Fruit fly (Drosophila melanogaster): ENCODE results near the gene Chs2.

The Chs2 gene

DNA sequence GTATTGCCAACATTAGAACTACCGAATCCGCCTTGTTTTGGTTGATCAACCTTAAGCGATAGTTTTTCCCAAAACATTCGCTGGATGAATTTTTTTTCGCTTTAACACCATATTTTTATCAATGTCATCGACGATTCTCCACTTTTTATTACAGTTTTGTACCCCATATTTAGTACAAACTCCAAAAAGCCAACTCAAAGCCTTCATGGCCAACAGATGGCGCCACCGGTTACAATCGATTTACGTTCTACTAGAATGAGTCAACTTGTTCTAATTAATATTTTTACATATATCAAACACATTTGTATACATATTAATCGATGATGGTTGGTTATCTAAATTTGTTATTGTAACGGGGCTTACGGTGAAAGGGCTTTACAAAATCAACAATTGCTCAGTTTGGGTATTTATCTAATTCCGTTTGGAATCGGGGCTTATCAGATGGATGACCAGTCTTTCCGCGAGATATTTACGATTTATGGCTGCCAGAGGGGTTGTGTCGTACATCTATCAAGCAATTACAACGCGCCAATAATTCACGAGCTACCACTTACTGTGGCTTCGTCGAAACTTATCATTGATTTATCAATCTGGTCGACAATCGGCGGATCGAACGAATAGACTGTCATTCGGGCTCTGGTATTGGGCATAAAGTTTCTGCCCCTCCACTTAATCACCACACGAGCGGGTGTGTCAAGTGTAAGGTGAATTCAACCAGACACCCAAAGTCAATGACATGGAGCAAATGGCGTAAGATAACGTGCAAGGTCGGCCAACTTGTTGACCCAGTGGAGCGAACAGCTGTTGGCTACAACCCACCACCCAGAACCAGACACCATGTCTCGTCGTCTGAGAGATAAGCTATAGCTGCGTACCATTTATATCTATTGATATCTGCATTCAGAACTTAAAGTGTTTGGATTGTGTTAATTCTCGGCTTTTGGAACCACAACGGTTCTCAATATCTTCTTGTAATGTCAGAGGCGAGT is 8.9 kb upstream of the Chs2 start:
- no peak for TF ChIP-seq CG34406 (GFP tag; optimal IDR thresholded peaks at IDR 0.05)
- TF ChIP-seq svp (GFP tag), result peak; percentile 16

DNA sequence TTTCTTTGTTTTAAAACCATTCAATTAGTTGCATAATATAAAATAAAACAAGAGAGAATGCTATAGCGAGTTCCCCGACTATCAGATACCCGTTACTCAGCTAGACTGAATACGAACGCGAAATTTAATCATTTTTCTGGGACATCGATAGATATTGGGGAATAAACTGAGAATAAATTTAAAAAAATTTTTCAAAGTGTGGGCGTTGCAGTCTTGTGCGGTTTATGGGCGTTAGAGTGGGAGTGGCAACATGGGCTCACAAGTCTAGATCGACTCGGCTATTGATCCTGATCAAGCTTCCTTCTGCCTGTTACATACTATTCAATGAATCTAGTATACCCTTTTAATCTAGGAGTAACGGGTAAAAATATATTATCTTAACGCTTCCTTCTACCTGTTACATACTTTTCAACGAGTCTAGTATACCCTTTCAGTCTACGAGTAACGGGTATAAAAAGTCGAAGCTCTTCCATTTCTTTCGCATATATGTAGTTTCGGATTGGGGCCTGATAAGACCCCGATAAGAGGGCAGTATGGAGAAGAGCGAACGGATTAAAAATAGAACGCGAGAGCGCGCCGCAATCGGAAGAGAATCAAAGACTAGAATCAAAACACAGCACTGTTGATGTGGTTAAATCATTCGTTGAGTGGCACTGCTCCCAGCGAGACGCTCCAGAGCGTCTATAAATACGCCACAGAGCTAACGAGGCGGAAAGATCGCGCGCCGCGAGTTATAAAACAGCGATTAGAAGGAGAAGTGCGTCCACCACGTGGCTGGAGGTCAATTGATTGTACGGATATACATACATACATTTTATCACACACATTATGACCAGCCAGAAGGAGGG is 7.5 kb upstream of the Chs2 start, which contains the start of gene CG7458:
CG7458 (plus strand) TSS at position 637 of the 848 bp plus-strand sequence.
- TF ChIP-seq Eip78C (GFP tag) (peak; percentile 88), CG6808 (GFP tag; optimal IDR thresholded peaks at IDR 0.05) (peak; percentile 38), topi (GFP tag; optimal IDR thresholded peaks at IDR 0.05) (peak; percentile 3), svp (GFP tag) (peak; percentile 29), Sox15 (GFP tag; optimal IDR thresholded peaks at IDR 0.05) (peak; percentile 2), CG9139 (GFP tag; optimal IDR thresholded peaks at IDR 0.05) (no peak), CG4318 (GFP tag; optimal IDR thresholded peaks at IDR 0.05) (peak; percentile 21), OdsH (GFP tag; optimal IDR thresholded peaks at IDR 0.05) (peak; percentile 50), esn (GFP tag; optimal IDR thresholded peaks at IDR 0.05) (peak; percentile 23), Eip93F (GFP tag; optimal IDR thresholded peaks at IDR 0.05) (no peak), Hr39 (GFP tag; optimal IDR thresholded peaks at IDR 0.05) (peak; percentile 21), CG34406 (GFP tag; optimal IDR thresholded peaks at IDR 0.05) (no peak), dsx (GFP tag; optimal IDR thresholded peaks at IDR 0.05; ENCODE audit: poor library complexity, severe bottlenecking) (no peak), vri (GFP tag; optimal IDR thresholded peaks at IDR 0.05) (peak; percentile 83), CG32006 (GFP tag; optimal IDR thresholded peaks at IDR 0.05) (peak; percentile 66), CG6276 (GFP tag; optimal IDR thresholded peaks at IDR 0.05) (peak; percentile 53), spab (GFP tag; optimal IDR thresholded peaks at IDR 0.05) (peak; percentile 23), Gug (GFP tag; IDR thresholded peaks at IDR 0.05) (0 out of 2 replicates have a peak, but pooled peaks have one; percentile 33), CG10631 (GFP tag; optimal IDR thresholded peaks at IDR 0.05) (peak; percentile 8), CG6792 (GFP tag; optimal IDR thresholded peaks at IDR 0.05) (no peak), pdm3 (GFP tag; optimal IDR thresholded peaks at IDR 0.05) (peak; percentile 45), CG8632 (GFP tag; optimal IDR thresholded peaks at IDR 0.05) (no peak), Met (GFP tag; optimal IDR thresholded peaks at IDR 0.05) (no peak), CG11902 (GFP tag; optimal IDR thresholded peaks at IDR 0.05) (no peak), net (GFP tag; optimal IDR thresholded peaks at IDR 0.05) (peak; percentile 20), CG6163 (GFP tag; IDR thresholded peaks at IDR 0.05) (no peak), Hr38 (GFP tag; optimal IDR thresholded peaks at IDR 0.05) (no peak), CG8119 (GFP tag; IDR thresholded peaks at IDR 0.05) (0 out of 3 replicates have a peak, but pooled peaks have one; percentile 31), fd85E (GFP tag; optimal IDR thresholded peaks at IDR 0.05) (no peak), cyc (GFP tag; optimal IDR thresholded peaks at IDR 0.05) (peak; percentile 12), achi (GFP tag; optimal IDR thresholded peaks at IDR 0.05) (peak; percentile 9), dac (GFP tag; optimal IDR thresholded peaks at IDR 0.05) (no peak), CG10669 (GFP tag; optimal IDR thresholded peaks at IDR 0.05) (no peak), ss (GFP tag; optimal IDR thresholded peaks at IDR 0.05) (no peak), Eip75B (GFP tag; optimal IDR thresholded peaks at IDR 0.05) (peak; percentile 33), CG3919 (GFP tag; optimal IDR thresholded peaks at IDR 0.05) (no peak), fkh (GFP tag; optimal IDR thresholded peaks at IDR 0.05) (no peak), Hr4 (GFP tag; optimal IDR thresholded peaks at IDR 0.05) (peak; percentile 56), CG15336 (GFP tag; IDR thresholded peaks at IDR 0.05) (no peak), Sox14 (GFP tag; optimal IDR thresholded peaks at IDR 0.05) (no peak), lz (GFP tag; optimal IDR thresholded peaks at IDR 0.05) (no peak), Smox (GFP tag; optimal IDR thresholded peaks at IDR 0.05) (peak; percentile 2), acj6 (GFP tag; optimal IDR thresholded peaks at IDR 0.05) (peak; percentile 9), CG11762 (GFP tag; optimal IDR thresholded peaks at IDR 0.05; ENCODE audit: insufficient read depth) (no peak), CG11294 (GFP tag; IDR thresholded peaks at IDR 0.05) (no peak), CG6854 (GFP tag; optimal IDR thresholded peaks at IDR 0.05) (no peak)

Measured in whole organism, prepupa.